Fruit fly (Drosophila melanogaster): ENCODE results near the gene RPA2.

The RPA2 gene

dm6 chr2L:20918056-20918674, 7.8 kb downstream of the RPA2 start (continued):
- TF ChIP-seq Lpt (GFP tag; optimal IDR thresholded peaks at IDR 0.05) (no peak), gro (GFP tag; optimal IDR thresholded peaks at IDR 0.05) (peak; percentile 64), CG4360 (GFP tag; IDR thresholded peaks at IDR 0.05) (peak; percentile 73), CG1647 (GFP tag; optimal IDR thresholded peaks at IDR 0.05) (peak; percentile 49), schlank (tag; optimal IDR thresholded peaks at IDR 0.05) (peak; percentile 24), z (GFP tag; IDR thresholded peaks at IDR 0.05) (no peak), br (optimal IDR thresholded peaks at IDR 0.05) (no peak), MBD-R2 (GFP tag; IDR thresholded peaks at IDR 0.05) (no peak), Dip2 (GFP tag; IDR thresholded peaks at IDR 0.05) (no peak), CG6765 (GFP tag; optimal IDR thresholded peaks at IDR 0.05) (no peak), oc (tag; optimal IDR thresholded peaks at IDR 0.05) (peak; percentile 78), CG8765 (GFP tag; IDR thresholded peaks at IDR 0.05) (no peak), fd102C (GFP tag; optimal IDR thresholded peaks at IDR 0.05) (no peak), CG5953 (GFP tag; IDR thresholded peaks at IDR 0.05) (peak; percentile 88), CG2712 (tag; optimal IDR thresholded peaks at IDR 0.05) (no peak), CG2889 (GFP tag; IDR thresholded peaks at IDR 0.05) (peak; percentile 30; the same call in 1 of the 3 replicates), zen (tag; optimal IDR thresholded peaks at IDR 0.05) (no peak), HHEX (GFP tag; optimal IDR thresholded peaks at IDR 0.05) (no peak), CG17912 (GFP tag; optimal IDR thresholded peaks at IDR 0.05) (no peak), hkb (optimal IDR thresholded peaks at IDR 0.05) (no peak), hkb (GFP tag; IDR thresholded peaks at IDR 0.05) (no peak), CG15011 (GFP tag; optimal IDR thresholded peaks at IDR 0.05) (no peak), btn (GFP tag; optimal IDR thresholded peaks at IDR 0.05) (peak; percentile 59), CG32532 (GFP tag; IDR thresholded peaks at IDR 0.05) (no peak), dati (GFP tag; IDR thresholded peaks at IDR 0.05) (no peak), Stat92E (GFP tag; optimal IDR thresholded peaks at IDR 0.05) (no peak), emc (GFP tag; optimal IDR thresholded peaks at IDR 0.05) (no peak), CG17612 (GFP tag; IDR thresholded peaks at IDR 0.05) (no peak), hbn (GFP tag; IDR thresholded peaks at IDR 0.05; ENCODE audit: partially characterized antibody) (no peak), wek (GFP tag; optimal IDR thresholded peaks at IDR 0.05) (peak; percentile 62), CG13296 (GFP tag; optimal IDR thresholded peaks at IDR 0.05) (no peak), CG12071 (GFP tag; optimal IDR thresholded peaks at IDR 0.05) (peak; percentile 48), fru (optimal IDR thresholded peaks at IDR 0.05) (no peak), CG34224 (GFP tag; IDR thresholded peaks at IDR 0.05; ENCODE audit: partially characterized antibody) (no peak), Gug (GFP tag; IDR thresholded peaks at IDR 0.05) (no peak), B-H1 (GFP tag; IDR thresholded peaks at IDR 0.05) (no peak), Hr51 (GFP tag; optimal IDR thresholded peaks at IDR 0.05) (peak; percentile 58 to 85), Sry-δ (GFP tag; optimal IDR thresholded peaks at IDR 0.05) (no peak), CG6813 (GFP tag; optimal IDR thresholded peaks at IDR 0.05) (no peak), CG10431 (GFP tag; optimal IDR thresholded peaks at IDR 0.05) (peak; percentile 34), CG14710 (tag; optimal IDR thresholded peaks at IDR 0.05) (no peak), Rx (GFP tag; IDR thresholded peaks at IDR 0.05) (no peak), CG15479 (GFP tag; optimal IDR thresholded peaks at IDR 0.05) (peak; percentile 46), pb (GFP tag; optimal IDR thresholded peaks at IDR 0.05) (peak; percentile 69), CG3726 (GFP tag; IDR thresholded peaks at IDR 0.05) (peak; percentile 72; the same call in 2 of the 3 replicates), Rfx (GFP tag; IDR thresholded peaks at IDR 0.05) (peak; percentile 76), CG1792 (GFP tag; optimal IDR thresholded peaks at IDR 0.05) (peak; percentile 56), C15 (GFP tag; IDR thresholded peaks at IDR 0.05) (no peak), esg (GFP tag; conservative IDR thresholded peaks at IDR 0.05) (peak; percentile 48), danr (GFP tag; IDR thresholded peaks at IDR 0.05) (no peak), sr (GFP tag; IDR thresholded peaks at IDR 0.05) (peak; percentile 57; the same call in 1 of the 3 replicates), CG30403 (GFP tag; optimal IDR thresholded peaks at IDR 0.05) (peak; percentile 61)
